Fruit fly (Drosophila melanogaster): Measurements from ENCODE around the gene Tengl1.

The Tengl1 gene

DNA sequence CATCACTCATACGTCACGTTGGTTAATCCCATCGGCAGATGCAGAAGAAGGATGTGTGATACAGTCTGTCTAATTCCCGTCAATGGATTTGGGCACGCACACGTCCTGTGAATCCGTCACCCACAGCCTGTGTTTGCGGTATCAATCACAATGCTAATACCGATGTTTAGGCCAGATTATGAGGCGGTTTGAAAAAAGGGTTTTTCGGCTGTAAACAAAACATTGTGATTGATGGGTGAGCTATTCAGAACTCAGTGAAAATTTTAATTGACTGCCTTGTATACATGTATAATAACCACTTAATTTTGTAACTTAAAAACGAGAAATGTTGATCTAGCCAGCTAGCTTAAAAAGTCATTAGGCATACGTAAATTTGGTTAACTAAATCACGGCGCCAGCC is 22.7 kb upstream of the Tengl1 start, which contains the start of gene CG4270:
Gene CG4270 (plus strand): TSS at position 301 of the 400 bp plus-strand sequence.
- no peak for TF ChIP-seq pad (GFP tag; optimal IDR thresholded peaks at IDR 0.05)
- no peak for TF ChIP-seq Mnt (GFP tag; optimal IDR thresholded peaks at IDR 0.05)
- no peak for TF ChIP-seq toe (GFP tag; optimal IDR thresholded peaks at IDR 0.05)
- TF ChIP-seq Hr96 (GFP tag; optimal IDR thresholded peaks at IDR 0.05): no peak
- no peak for TF ChIP-seq Crg-1 (GFP tag; optimal IDR thresholded peaks at IDR 0.05)
- no peak for TF ChIP-seq CG12768 (GFP tag; optimal IDR thresholded peaks at IDR 0.05)
- TF ChIP-seq ovo (GFP tag; optimal IDR thresholded peaks at IDR 0.05): no peak
- no peak for TF ChIP-seq cnc (optimal IDR thresholded peaks at IDR 0.05)
- no peak for TF ChIP-seq Clk (GFP tag; optimal IDR thresholded peaks at IDR 0.05)
- no peak for TF ChIP-seq CG1620 (GFP tag; optimal IDR thresholded peaks at IDR 0.05)
- no peak for TF ChIP-seq CG7101 (tag; optimal IDR thresholded peaks at IDR 0.05)
- TF ChIP-seq cic (GFP tag; optimal IDR thresholded peaks at IDR 0.05): no peak
- no peak for TF ChIP-seq bab1 (GFP tag; optimal IDR thresholded peaks at IDR 0.05)

DNA sequence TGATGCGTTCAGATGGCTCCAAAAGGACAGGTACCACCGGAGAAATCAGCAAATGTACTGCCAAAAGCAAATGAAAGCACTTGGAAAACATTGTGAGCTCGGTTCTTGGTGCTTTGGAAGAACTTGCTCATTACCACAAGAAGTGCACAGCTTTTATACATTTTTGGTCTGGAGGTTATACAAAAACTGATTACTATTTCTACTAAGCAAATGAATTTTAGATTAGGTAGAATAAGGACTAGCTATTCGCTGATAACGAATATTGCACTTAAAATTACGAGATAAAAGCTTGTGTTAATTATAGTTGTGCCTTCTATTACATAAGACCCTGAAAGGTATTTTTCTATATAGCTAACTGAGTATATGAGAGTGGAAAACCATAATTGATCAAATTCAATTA is 14.6 kb upstream of the Tengl1 start, which contains the start of gene Send1:
Gene Send1 (minus strand): TSS at position 101 of the 400 bp plus-strand sequence.
- TF ChIP-seq bab1 (GFP tag; optimal IDR thresholded peaks at IDR 0.05): no peak
- TF ChIP-seq cnc (optimal IDR thresholded peaks at IDR 0.05): no peak
- no peak for TF ChIP-seq kay (GFP tag; ENCODE audit: borderline replicate concordance)
- no peak for TF ChIP-seq tj (GFP tag; optimal IDR thresholded peaks at IDR 0.05)
- no peak for TF ChIP-seq CG14711 (tag; optimal IDR thresholded peaks at IDR 0.05)

DNA sequence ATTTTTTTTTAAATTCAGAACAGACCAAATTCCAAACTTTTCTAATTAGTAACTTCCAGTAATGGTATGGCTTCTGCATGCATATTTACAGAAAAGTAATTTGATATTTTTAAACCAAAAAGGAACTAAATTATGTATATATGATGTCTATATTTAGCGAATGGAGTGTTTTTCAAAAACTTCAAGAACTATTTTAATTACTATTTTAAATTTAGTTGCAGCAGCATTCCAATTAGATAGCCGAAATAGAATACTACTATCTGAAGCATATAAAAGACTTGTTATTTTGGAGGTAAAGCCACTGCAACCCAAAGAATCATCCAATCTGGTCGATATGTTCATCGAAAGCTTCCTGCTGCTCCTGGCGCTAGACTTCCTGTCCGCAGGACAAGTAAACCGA is 12.4 kb upstream of the Tengl1 start, which contains the start of gene CG17234:
Gene CG17234 (plus strand): TSS at position 301 of the 400 bp plus-strand sequence.
- TF ChIP-seq ovo (GFP tag; optimal IDR thresholded peaks at IDR 0.05) (no peak), Clk (GFP tag; optimal IDR thresholded peaks at IDR 0.05) (no peak), CG11617 (GFP tag; optimal IDR thresholded peaks at IDR 0.05) (no peak), CG7101 (tag; optimal IDR thresholded peaks at IDR 0.05) (no peak), CG33017 (tag; optimal IDR thresholded peaks at IDR 0.05) (no peak), Mnt (GFP tag; optimal IDR thresholded peaks at IDR 0.05) (no peak), CG5204 (GFP tag; optimal IDR thresholded peaks at IDR 0.05) (no peak), CG12768 (GFP tag; optimal IDR thresholded peaks at IDR 0.05) (no peak), CG14711 (tag; optimal IDR thresholded peaks at IDR 0.05) (no peak), Hr96 (GFP tag; optimal IDR thresholded peaks at IDR 0.05) (no peak), kay (GFP tag; ENCODE audit: borderline replicate concordance) (no peak)

DNA sequence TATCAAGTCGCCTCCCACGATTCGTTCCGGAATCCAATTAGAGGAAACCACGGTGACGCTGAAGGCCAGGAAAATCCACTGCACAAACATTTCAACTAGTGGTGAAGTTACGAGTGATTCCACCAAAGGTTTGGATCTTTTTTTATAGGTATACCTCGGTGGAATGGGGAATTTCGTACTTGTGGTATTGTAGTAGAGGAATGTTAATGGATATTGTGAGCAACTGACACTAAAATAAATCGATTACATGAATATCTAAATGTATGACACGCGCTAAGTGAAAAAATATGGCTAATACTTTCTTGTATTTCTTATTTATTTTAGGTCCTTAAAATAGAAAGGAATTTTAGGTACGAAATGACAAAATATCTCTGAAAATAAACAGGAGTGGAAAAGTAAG is 11.8 kb upstream of the Tengl1 start, which contains the start of gene CG17239:
Gene CG17239 (minus strand): TSS at position 101 of the 400 bp plus-strand sequence.
- TF ChIP-seq cnc (optimal IDR thresholded peaks at IDR 0.05) (no peak), CG12768 (GFP tag; optimal IDR thresholded peaks at IDR 0.05) (no peak), tj (GFP tag; optimal IDR thresholded peaks at IDR 0.05) (no peak), Mnt (GFP tag; optimal IDR thresholded peaks at IDR 0.05) (no peak), CG11617 (GFP tag; optimal IDR thresholded peaks at IDR 0.05) (no peak), toe (GFP tag; optimal IDR thresholded peaks at IDR 0.05) (no peak), CG14711 (tag; optimal IDR thresholded peaks at IDR 0.05) (no peak), CG5204 (GFP tag; optimal IDR thresholded peaks at IDR 0.05) (no peak), CG7101 (tag; optimal IDR thresholded peaks at IDR 0.05) (no peak), cic (GFP tag; optimal IDR thresholded peaks at IDR 0.05) (no peak), Hr96 (GFP tag; optimal IDR thresholded peaks at IDR 0.05) (no peak), pad (GFP tag; optimal IDR thresholded peaks at IDR 0.05) (no peak), ovo (GFP tag; optimal IDR thresholded peaks at IDR 0.05) (no peak), CG7045 (GFP tag; optimal IDR thresholded peaks at IDR 0.05) (no peak)

DNA sequence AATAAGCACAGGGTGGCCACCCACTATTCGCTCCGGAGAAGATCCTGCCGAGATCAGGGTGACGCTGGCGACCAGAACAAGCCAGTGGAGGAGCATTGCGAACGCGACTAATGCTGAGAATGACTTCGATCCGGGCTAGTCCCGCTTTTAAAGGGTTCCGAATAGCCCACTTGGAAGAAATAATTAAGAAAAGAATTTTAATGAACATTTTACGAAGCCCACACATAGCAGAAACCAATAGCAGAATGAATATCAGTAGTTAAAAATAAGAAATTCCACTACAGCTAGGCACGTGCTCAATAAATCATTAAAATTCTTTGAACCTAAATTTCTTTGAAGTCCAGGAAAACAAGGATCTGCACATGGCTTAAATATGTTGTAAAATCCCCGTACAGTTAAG is 10.8 kb upstream of the Tengl1 start, which contains the start of gene Ser12:
Gene Ser12 (minus strand): TSS at position 101 of the 400 bp plus-strand sequence.
- TF ChIP-seq ovo (GFP tag; optimal IDR thresholded peaks at IDR 0.05) (no peak), Clk (GFP tag; optimal IDR thresholded peaks at IDR 0.05) (no peak), CG7101 (tag; optimal IDR thresholded peaks at IDR 0.05) (no peak), kay (GFP tag; ENCODE audit: borderline replicate concordance) (no peak), CG33017 (tag; optimal IDR thresholded peaks at IDR 0.05) (no peak), cic (GFP tag; optimal IDR thresholded peaks at IDR 0.05) (no peak), Hr96 (GFP tag; optimal IDR thresholded peaks at IDR 0.05) (no peak), CG14711 (tag; optimal IDR thresholded peaks at IDR 0.05) (no peak), cnc (optimal IDR thresholded peaks at IDR 0.05) (no peak), tj (GFP tag; optimal IDR thresholded peaks at IDR 0.05) (no peak), CG7045 (GFP tag; optimal IDR thresholded peaks at IDR 0.05) (no peak), Mnt (GFP tag; optimal IDR thresholded peaks at IDR 0.05) (no peak), toe (GFP tag; optimal IDR thresholded peaks at IDR 0.05) (no peak), CG1620 (GFP tag; optimal IDR thresholded peaks at IDR 0.05) (no peak), CG11617 (GFP tag; optimal IDR thresholded peaks at IDR 0.05) (no peak)

DNA sequence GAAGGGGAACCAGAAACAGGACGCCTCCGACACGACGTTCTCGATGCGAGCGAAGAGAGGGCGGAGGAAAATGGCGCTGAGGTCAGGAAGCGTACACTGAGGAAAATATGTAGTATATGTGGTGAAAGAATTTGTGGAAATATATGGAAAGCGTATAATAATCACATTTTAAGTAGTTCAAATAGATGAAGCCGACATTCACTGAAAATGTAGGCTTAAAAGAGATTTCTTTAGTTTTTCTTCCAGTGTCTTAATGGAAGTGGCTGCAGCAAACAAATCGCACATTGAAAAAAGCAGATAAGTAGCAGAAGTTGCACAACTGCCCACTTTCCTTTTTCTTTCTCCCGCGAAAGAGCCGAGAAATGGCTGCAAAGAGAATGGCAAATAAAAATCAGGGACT is 9.2 kb upstream of the Tengl1 start:
- no peak for TF ChIP-seq CG7045 (GFP tag; optimal IDR thresholded peaks at IDR 0.05)
- TF ChIP-seq toe (GFP tag; optimal IDR thresholded peaks at IDR 0.05): no peak
- TF ChIP-seq CG5204 (GFP tag; optimal IDR thresholded peaks at IDR 0.05): no peak
- TF ChIP-seq Mnt (GFP tag; optimal IDR thresholded peaks at IDR 0.05): no peak
- no peak for TF ChIP-seq pad (GFP tag; optimal IDR thresholded peaks at IDR 0.05)
- TF ChIP-seq Clk (GFP tag; optimal IDR thresholded peaks at IDR 0.05): no peak
- TF ChIP-seq CG12768 (GFP tag; optimal IDR thresholded peaks at IDR 0.05): no peak
- no peak for TF ChIP-seq tj (GFP tag; optimal IDR thresholded peaks at IDR 0.05)
- TF ChIP-seq kay (GFP tag; ENCODE audit: borderline replicate concordance): no peak
- no peak for TF ChIP-seq CG11617 (GFP tag; optimal IDR thresholded peaks at IDR 0.05)
- TF ChIP-seq cnc (optimal IDR thresholded peaks at IDR 0.05): no peak
- no peak for TF ChIP-seq CG7101 (tag; optimal IDR thresholded peaks at IDR 0.05)

DNA sequence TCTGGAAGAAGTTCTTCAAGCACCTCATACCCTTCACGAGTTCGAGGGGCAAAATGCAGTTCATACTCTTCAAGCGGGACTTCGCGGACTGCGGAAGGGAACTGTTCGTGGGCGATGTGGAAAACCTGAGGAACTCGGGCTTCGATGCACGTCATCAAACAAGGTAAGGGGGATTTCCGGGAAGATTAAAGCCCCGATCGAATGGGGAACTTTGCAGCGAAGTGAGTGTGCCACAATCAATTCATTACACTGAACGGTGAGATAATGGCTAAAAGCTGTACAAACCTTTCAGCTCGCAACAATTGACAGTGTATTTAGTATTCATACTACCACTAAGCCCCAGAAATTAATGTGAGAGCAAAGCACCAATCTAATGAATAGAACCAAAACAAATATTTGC is 2.4 kb upstream of the Tengl1 start:
- TF ChIP-seq bab1 (GFP tag; optimal IDR thresholded peaks at IDR 0.05) (no peak), CG12768 (GFP tag; optimal IDR thresholded peaks at IDR 0.05) (no peak), Hr96 (GFP tag; optimal IDR thresholded peaks at IDR 0.05) (no peak), CG7045 (GFP tag; optimal IDR thresholded peaks at IDR 0.05) (no peak), kay (GFP tag; ENCODE audit: borderline replicate concordance) (no peak), CG1620 (GFP tag; optimal IDR thresholded peaks at IDR 0.05) (no peak), CG33017 (tag; optimal IDR thresholded peaks at IDR 0.05) (no peak), CG11617 (GFP tag; optimal IDR thresholded peaks at IDR 0.05) (no peak), toe (GFP tag; optimal IDR thresholded peaks at IDR 0.05) (no peak), Clk (GFP tag; optimal IDR thresholded peaks at IDR 0.05) (no peak), CG5204 (GFP tag; optimal IDR thresholded peaks at IDR 0.05) (no peak), cnc (optimal IDR thresholded peaks at IDR 0.05) (no peak), CG7101 (tag; optimal IDR thresholded peaks at IDR 0.05) (no peak), Crg-1 (GFP tag; optimal IDR thresholded peaks at IDR 0.05) (no peak), Mnt (GFP tag; optimal IDR thresholded peaks at IDR 0.05) (no peak), CG14711 (tag; optimal IDR thresholded peaks at IDR 0.05) (no peak)
